Worm (Caenorhabditis elegans) whole organism, late embryonic: ENCODE results near the gene nsy-4.

Experiments used
- F13H6.1 ChIP-seq: sonication (generic microtip); optimal IDR thresholded peaks from 2 replicates; lab custom pipeline; 2016; ENCODE audit warnings: missing genetic modification characterization, missing compliant biosample characterization
- ama-1 ChIP-seq: fragments of 150-350 bp; optimal IDR thresholded peaks from 2 replicates; lab custom pipeline; 2014
- ceh-34 ChIP-seq: sonication (generic microtip); optimal IDR thresholded peaks from 2 replicates; lab custom pipeline; 2016; ENCODE audit warnings: mild to moderate bottlenecking, missing genetic modification characterization, missing compliant biosample characterization
- dve-1 ChIP-seq: sonication (generic microtip); optimal IDR thresholded peaks from 2 replicates; lab custom pipeline; 2017; ENCODE audit warnings: antibody characterized with exemption, mild to moderate bottlenecking, missing genetic modification characterization, missing compliant biosample characterization
- fkh-10 ChIP-seq: fragments of 150-350 bp; optimal IDR thresholded peaks from 2 replicates; lab custom pipeline; 2014; ENCODE audit warnings: missing biosample characterization, missing genetic modification reagents, missing genetic modification characterization
- hlh-13 ChIP-seq: fragments of 200-800 bp; sonication (Bioruptor generic); optimal IDR thresholded peaks from 2 replicates; lab custom pipeline; 2018; ENCODE audit warnings: mild to moderate bottlenecking, missing genetic modification characterization, missing compliant biosample characterization
- nhr-11 ChIP-seq: fragments of 150-350 bp; optimal IDR thresholded peaks from 2 replicates; lab custom pipeline; 2014; ENCODE audit warnings: missing biosample characterization, missing genetic modification characterization
- nhr-232 ChIP-seq: sonication (generic microtip); optimal IDR thresholded peaks from 2 replicates; lab custom pipeline; 2016; ENCODE audit warnings: missing genetic modification characterization, missing compliant biosample characterization
- pha-4 ChIP-seq: fragments of 150-350 bp; optimal IDR thresholded peaks from 2 replicates; lab custom pipeline; 2018; ENCODE audit warnings: missing biosample characterization, missing genetic modification reagents, missing genetic modification characterization
- pqm-1 ChIP-seq: sonication (generic microtip); optimal IDR thresholded peaks from 2 replicates; lab custom pipeline; 2016; ENCODE audit warnings: missing genetic modification characterization, missing compliant biosample characterization
- rnt-1 ChIP-seq: sonication (generic microtip); optimal IDR thresholded peaks from 2 replicates; lab custom pipeline; 2016; ENCODE audit warnings: missing genetic modification characterization, missing compliant biosample characterization
- sdc-2 ChIP-seq: sonication (generic microtip); optimal IDR thresholded peaks from 2 replicates; lab custom pipeline; 2016; ENCODE audit warnings: missing genotype, missing genetic modification characterization, missing compliant biosample characterization
- sox-4 ChIP-seq: sonication (generic microtip); optimal IDR thresholded peaks from 2 replicates; lab custom pipeline; 2017; ENCODE audit warnings: mild to moderate bottlenecking, missing genetic modification characterization, inconsistent platforms, missing compliant biosample characterization
- tbx-7 ChIP-seq: sonication (generic microtip); optimal IDR thresholded peaks from 2 replicates; lab custom pipeline; 2016; ENCODE audit warnings: missing genotype, missing genetic modification characterization, missing compliant biosample characterization

- TF ChIP-seq rnt-1 (tag; lab: Kevin White, UChicago) (no peak), fkh-10 (GFP tag; lab: Kevin White, UChicago) (no peak), ama-1 (no peak), sox-4 (no peak), F13H6.1 (tag; lab: Kevin White, UChicago) (no peak), tbx-7 (tag; lab: Kevin White, UChicago) (no peak), sdc-2 (tag; lab: Kevin White, UChicago) (no peak), pha-4 (tag; lab: Kevin White, UChicago) (no peak), dve-1 (tag; lab: Kevin White, UChicago) (no peak), nhr-232 (tag; lab: Kevin White, UChicago) (no peak), nhr-11 (no peak), pqm-1 (tag; lab: Kevin White, UChicago) (no peak), hlh-13 (GFP tag; lab: Kevin White, UChicago) (no peak), ceh-34 (tag; lab: Kevin White, UChicago) (no peak)
Observed at ce11 chrIV:2307374-2307773, 15.7 kb upstream of the nsy-4 start.
